Worm (Caenorhabditis elegans): ENCODE data around the gene F59E11.2.

DNA sequence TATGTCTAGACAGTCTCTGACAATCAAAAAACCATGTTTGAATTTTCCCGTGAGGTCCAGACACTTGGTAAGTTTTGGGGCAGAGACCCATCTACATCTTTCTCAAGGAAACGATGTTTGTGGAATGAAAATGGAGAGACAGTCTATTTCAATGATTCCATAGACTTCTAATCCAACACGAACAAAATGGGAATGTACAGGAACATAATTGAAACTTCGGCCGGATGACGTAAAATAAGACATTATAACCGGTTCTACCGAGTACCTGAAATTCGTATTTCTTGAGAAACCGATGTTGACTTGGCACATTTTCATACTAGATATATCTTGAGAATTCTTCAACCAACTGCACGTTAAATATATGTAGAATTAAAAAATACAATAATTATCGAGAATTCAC lies 13.2 kb upstream of the F59E11.2 start, which contains the start of gene str-87:
- TF ChIP-seq W03F9.2 (tag; optimal IDR thresholded peaks at IDR 0.05) (no peak), him-1 (tag; optimal IDR thresholded peaks at IDR 0.05) (no peak)
